Worm (Caenorhabditis elegans): ENCODE data around the gene Y102A11A.5.

DNA sequence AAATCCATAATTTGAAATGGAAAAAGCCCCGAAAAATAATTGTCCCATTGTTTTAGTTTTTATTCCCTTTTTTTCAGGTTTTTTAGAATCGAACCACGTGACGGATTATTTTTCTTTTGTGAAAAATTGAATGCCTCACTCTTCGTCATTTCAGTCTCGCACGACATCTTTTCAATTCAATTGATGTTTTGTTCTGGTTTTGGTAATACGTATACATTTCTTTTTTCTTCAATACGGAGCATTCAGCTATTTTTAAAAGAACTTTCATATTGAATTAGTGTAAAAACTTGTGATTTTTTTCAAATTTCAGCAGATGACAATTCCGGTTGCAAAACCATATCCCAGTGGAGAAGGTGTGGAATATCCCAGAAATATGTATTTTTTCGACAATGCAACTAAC lies 33.3 kb upstream of the Y102A11A.5 start, which contains the start of gene F49H12.7:
- no peak for TF ChIP-seq unc-3 (GFP tag; conservative IDR thresholded peaks at IDR 0.05)
- no peak for TF ChIP-seq unc-3 (tag; optimal IDR thresholded peaks at IDR 0.05)
- TF ChIP-seq dmd-4 (tag; optimal IDR thresholded peaks at IDR 0.05; ENCODE audit: borderline replicate concordance): no peak
